Fruit fly (Drosophila melanogaster) whole organism, larva: ENCODE data around the gene Acp1.
"Not testable (repeated sequence)": the region's sequence is repeated elsewhere in the genome, so short reads cannot be mapped to it uniquely, and the experiment has no call there.

ENCODE experiments used
- noc ChIP-seq: fragments of 200-800 bp; sonication (Bioruptor generic); optimal IDR thresholded peaks from 3 replicates; lab custom pipeline; 2019; ENCODE audit warnings: missing biosample characterization, mild to moderate bottlenecking, missing genetic modification characterization, moderate library complexity

The Acp1 gene

DNA sequence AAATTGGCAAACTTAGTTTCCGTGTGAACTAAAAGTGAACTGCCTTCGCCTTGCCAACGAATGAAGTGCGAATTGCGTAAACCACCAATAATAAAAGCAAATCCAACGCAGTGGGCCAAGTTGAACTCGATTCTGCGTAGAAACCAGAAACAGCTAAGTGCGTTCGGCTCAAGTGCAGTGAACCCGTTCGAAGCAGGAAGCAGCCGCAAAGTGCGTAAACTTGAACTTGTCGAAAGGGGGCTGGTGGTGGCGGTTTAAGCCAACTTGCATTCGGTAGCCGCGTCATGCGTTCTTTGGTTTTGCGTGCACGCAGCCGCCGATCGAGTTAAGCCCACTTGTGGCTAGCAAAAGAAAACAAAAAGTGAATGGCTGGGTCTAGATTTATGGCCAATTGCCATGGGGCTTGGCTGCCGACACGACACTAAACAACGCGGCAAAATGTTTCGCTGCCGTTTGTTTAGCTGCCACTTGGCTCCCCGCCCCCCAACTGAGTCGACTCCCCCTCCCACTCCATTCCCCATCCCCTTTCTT lies 9.4 kb upstream of the Acp1 start:
- no peak for TF ChIP-seq noc (tag; lab: Kevin White, UChicago)

DNA sequence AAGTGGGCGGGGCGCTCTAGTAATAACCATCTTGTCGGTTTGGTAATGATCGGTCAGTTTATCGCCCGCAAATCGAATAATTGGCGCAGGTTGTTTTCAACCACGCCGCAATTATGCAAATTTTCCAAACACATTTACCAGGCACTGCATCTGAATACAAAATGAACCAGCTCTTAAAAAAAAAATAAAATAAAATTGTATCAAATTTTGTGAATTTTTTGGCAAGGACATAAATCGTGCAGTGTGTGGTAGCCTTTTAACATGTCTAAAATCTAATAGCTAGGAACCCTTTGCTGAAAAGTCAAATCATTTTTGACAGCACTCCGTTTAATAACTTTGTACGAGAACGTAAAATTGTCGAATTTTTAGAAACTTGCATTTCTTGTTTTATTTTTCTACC lies 5.6 kb upstream of the Acp1 start, which contains the start of gene ATPsynGL:
TSS of gene ATPsynGL (plus strand) at position 301 of the 400 bp plus-strand sequence.
- no peak for TF ChIP-seq noc (tag; lab: Kevin White, UChicago)

DNA sequence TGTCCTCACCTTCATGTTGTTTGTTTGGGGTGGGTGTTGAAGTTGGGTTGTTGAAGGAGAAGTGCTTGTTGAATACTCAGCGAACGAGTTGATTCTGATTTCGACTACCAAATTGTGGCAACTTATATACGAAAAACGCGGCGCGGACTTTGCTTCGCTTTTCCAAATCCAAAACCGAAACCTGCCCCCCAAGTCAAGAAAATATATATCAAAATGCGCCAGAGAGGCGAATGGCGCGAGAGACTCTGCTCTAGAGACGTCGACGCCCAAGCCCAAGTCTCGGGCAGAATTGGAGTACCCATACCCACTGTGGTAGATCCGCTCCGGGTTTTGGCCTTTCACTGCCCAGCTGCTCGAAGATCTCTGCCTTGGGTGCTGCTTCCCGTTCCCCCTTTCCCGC lies 3.4 kb upstream of the Acp1 start, which contains the start of gene CG7214:
TSS of gene CG7214 (minus strand) at position 101 of the 400 bp plus-strand sequence.
- TF ChIP-seq noc (tag; lab: Kevin White, UChicago) = no peak

DNA sequence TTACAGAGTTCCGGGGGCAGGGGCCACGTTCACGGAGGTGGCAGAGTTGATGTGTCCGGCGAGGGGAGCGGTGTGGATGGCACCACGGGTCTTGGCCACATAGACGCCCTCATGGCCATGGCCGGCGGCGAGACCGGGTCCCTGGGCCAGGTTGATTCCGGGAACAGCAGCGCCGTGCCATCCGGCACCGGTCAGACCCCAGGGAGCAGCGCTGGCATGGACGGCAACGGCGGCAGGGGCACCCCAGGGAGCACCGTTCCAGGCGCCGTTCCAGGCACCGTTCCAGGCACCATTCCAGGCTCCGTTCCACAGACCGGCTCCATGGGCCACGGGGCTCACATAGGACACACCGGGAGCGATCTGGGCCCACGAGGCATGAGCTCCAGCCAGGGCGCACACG lies 2.9 kb upstream of the Acp1 start:
- no peak for TF ChIP-seq noc (tag; lab: Kevin White, UChicago)

DNA sequence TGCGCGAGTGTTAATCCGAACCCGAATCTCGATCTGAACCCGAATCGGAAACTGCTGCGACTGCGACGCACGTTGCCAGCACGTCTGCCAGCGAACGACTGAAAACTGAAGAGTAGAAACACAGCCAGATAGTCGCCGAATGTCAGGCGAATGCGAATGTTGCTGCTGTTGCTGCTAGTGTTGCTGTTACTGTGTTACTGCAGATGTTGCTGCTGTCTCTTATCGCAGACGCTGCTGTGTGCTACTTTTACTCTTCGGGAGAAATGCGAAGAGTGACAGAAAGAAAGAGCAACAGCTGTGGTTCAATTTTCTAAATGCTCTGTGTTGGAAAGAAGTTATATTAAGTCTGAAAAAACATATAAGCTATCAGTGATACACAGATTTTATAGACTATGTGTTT lies 2.6 kb downstream of the Acp1 start, which contains the start of gene CG31904:
TSS of gene CG31904 (minus strand) at position 101 of the 400 bp plus-strand sequence.
- TF ChIP-seq noc (tag; lab: Kevin White, UChicago) = not testable (repeated sequence)

DNA sequence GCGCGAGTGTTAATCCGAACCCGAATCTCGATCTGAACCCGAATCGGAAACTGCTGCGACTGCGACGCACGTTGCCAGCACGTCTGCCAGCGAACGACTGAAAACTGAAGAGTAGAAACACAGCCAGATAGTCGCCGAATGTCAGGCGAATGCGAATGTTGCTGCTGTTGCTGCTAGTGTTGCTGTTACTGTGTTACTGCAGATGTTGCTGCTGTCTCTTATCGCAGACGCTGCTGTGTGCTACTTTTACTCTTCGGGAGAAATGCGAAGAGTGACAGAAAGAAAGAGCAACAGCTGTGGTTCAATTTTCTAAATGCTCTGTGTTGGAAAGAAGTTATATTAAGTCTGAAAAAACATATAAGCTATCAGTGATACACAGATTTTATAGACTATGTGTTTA lies 8.8 kb downstream of the Acp1 start, which contains the start of gene CG13796:
TSS of gene CG13796 (minus strand) at position 101 of the 400 bp plus-strand sequence.
- not testable (repeated sequence) for TF ChIP-seq noc (tag; lab: Kevin White, UChicago)

DNA sequence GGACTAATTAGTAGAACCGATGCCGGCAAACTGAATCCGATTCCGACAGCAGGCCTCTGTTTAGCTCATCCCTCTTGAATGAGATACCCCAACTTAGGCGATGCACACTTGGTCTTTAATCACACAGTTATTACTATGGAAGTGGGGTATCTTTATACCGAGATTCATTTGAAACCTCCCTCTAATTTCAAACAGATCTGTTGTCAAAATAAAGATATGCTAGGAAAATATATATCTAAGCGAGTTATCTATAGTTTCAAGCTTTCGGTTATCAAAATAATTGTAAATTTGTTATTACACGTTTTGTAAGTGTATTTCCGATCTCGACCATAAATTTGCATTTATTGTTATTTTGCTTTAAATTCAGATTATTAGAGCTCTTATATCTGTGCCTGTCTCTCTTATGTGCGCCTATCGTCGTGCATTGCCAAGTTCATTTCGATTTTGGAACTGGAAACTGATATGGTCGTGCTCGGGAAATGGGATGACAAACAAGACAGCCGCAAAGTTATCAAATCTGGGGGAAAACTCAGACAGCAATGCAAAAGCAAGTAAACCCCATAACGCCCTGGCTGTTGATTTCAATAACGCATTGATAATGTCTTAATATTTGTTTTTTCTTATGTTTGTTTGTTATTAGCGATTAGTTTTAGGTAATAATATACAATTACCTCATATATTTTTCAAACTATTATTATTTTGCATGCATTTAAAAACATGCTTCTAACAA lies 14.9 kb downstream of the Acp1 start, which contains the start of gene CG13795:
TSS of gene CG13795 (minus strand) at position 31 of the 730 bp plus-strand sequence.
- peak; percentile 55 for TF ChIP-seq noc (tag; lab: Kevin White, UChicago)

DNA sequence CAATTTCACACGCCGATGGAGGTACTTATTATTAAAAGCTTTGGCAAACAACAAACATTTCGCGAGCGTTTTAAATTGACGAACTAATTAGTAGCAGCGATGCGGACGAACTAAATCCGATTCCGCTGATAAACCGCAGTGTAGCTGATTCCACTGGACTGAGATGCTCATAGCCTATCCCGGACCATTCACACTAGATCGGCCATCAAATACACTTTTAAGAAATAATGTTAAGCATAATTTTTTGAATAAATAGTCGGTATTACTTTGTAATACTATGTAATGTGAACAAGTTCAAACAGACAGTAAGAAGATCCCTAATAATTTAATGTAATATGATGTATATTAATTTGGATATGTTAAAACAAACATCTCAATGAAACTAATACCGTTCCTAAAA lies 18.6 kb downstream of the Acp1 start, which contains the start of gene CG13794:
TSS of gene CG13794 (minus strand) at position 101 of the 400 bp plus-strand sequence.
- TF ChIP-seq noc (tag; lab: Kevin White, UChicago) = no peak

DNA sequence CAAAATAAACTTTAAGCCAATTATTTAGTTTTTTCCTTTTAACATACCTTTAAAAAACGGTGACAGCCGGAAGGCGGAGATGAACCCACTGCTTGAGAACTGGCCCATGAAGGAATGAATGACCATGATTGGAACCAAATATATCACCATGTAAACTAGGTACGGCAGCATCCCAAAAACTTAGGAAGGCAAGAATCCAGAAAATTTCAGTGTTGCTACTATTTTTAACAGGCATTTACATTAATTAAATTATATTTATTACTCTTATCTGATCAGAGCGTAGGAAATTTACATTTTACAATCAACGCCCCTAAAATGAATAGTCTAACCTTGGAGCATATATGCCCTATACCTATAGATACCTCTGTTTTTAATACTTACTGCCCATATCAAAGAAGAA lies 19.2 kb downstream of the Acp1 start:
- TF ChIP-seq noc (tag; lab: Kevin White, UChicago) = no peak

DNA sequence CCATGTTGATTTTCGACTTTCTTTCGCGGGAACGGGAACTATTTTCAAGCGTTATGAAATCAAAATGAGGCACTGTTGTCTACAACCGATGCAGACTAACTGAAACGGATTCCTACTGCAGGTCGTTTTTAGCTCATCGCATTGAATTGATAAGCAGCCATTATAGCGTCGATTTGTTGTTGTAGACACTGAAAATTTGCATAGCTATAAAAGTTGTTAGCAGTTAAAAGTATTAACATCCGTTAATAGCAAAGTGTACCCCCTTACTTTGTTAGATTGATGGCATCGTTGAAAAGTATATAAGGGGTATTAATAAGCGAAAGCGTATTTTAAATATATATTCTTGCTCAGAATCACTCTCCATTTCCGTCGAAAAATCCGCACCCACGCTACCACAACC lies 21.9 kb downstream of the Acp1 start, which contains the start of gene CG13793:
TSS of gene CG13793 (minus strand) at position 101 of the 400 bp plus-strand sequence.
- no peak for TF ChIP-seq noc (tag; lab: Kevin White, UChicago)

DNA sequence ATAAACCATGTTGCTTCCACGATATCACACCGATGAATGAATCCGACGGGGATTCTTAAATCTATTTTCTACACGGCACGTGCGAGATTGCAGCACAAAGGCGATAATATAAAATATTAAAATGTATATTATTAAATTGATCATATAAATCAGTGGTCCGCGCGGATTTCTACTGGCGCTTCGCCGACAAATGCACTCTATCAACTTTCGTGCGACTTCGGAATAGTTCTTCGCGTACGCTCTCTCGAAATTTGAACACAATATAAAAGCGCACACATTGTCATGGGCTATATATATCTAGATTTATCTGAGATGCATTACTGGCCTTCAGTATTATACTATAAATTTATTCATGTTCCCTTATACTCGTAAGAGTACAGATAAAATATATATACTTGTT lies 24.8 kb downstream of the Acp1 start, which contains the start of gene CG33296:
TSS of gene CG33296 (minus strand) at position 101 of the 400 bp plus-strand sequence.
- TF ChIP-seq noc (tag; lab: Kevin White, UChicago) = no peak

DNA sequence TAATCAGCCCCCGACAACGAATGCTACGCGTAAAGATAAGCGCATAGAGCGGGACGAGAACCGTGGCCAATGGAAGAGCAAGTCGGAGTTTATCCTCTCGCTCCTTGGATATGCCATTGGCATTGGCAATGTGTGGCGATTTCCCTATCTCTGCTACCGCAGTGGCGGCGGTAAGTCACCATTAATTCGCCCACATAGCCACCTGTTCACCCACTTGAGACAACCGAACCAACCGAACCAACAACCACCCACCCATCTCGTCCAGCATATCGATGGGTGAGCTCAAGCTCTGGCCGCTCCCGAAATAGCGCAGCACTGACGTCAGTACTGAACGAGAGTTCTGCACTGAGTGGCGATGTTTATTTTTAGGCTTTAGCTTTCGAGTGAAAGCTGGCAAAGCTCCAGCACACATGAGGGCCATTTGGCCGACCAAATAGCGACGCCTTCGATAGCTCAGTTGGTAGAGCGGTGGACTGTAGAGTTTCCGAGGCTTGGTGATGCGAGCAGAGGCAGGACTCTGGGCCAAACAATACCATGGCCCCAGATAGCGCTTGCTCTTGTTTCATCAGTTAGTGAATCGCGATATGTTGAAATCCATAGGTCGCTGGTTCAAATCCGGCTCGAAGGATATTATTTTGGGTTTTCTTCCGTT lies 30.2 kb downstream of the Acp1 start:
- TF ChIP-seq noc (tag; lab: Kevin White, UChicago) = no peak

DNA sequence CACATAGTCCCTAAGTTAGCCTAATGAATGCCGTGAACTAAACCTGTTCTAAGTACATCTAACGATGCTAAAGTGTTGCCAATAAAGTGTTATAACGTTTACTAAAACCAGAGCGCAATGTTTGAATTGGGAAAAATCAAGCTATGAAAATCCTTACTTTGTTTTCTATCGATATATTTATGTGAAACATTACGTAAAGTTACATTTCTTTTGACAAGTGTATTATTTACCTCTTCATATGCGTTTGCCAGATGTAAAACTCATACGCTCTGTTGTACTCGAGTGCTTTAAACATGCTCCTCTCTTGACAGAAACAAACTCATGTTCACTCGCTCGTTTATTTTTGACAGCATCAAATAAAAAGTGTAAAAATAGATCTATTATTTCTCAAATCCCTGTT lies 30.8 kb downstream of the Acp1 start, which contains the start of gene Ntl:
TSS of gene Ntl (plus strand) at position 301 of the 400 bp plus-strand sequence.
- no peak for TF ChIP-seq noc (tag; lab: Kevin White, UChicago)

DNA sequence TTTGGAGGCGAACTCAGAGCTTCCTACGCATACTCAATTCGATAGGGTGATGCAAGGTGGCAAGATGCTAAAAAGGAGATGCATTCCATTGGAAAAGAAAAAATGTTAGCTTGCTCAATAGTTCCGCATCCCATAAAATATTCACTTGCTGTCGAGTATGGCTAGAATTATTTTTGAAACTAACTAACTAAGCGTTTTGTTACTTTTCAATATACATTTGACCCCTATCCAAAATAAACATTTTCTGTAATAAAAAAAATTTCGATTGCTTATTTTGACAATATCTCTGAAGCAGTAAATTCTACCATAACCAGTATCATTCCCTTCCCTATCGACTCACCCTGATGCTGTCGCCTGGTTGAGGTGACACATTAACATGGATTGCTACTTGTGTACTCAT lies 37.8 kb downstream of the Acp1 start:
- TF ChIP-seq noc (tag; lab: Kevin White, UChicago) = peak; percentile 55

DNA sequence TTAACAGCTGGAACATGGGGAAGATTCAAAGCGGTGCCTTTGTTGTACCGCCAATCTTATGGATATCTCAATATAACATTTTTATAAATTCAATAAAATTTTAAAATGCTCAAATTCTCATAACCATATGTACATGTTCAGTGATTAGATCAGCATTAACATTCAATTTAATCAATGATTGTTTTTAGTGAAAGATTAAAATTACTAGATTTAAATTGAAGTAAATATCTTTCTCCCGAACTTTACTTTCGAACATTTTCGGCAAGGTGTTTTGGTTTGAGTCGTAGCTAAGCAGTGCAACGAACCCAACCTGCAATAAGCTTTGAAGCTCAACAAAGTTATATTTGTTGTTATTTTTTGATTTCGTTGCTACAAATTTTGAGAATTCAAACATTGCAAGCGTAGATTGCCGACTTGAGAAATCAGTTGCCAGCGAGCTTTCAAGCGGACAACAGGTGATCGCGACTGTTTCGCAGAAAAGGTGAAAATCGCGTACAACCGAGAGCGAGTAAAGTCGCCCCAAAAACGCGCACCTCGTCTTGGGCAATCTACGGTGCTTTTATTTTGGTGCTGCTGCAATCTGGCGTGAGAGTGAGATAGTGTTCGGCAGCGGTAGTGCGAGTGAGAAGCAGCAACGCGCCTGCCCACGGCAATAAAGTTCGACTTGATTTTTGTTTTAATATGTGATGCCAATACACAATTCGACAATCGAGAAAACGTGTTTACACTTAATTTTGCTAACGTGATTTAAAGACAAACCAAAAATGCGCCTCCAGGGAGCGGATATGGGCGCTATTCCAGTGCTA lies 38.8 kb downstream of the Acp1 start, which contains the start of gene Tep3:
TSS of gene Tep3 (plus strand) at position 423 of the 806 bp plus-strand sequence.
- no peak for TF ChIP-seq noc (tag; lab: Kevin White, UChicago)
